Worm (Caenorhabditis elegans) whole organism, young adult: ENCODE measurements around the gene srw-77.

Source experiments
- mel-28 ChIP-seq: sonication (generic microtip); optimal IDR thresholded peaks from 2 replicates; lab custom pipeline; 2016; ENCODE audit warnings: borderline replicate concordance, mild to moderate bottlenecking, missing genetic modification characterization, missing compliant biosample characterization
- snpc-1.1 ChIP-seq: sonication (generic microtip); optimal IDR thresholded peaks from 2 replicates; lab custom pipeline; 2017; ENCODE audit warnings: missing genetic modification characterization, mild to moderate bottlenecking, missing compliant biosample characterization, antibody characterized with exemption, moderate library complexity, missing genotype, missing genetic modification reagents; ENCODE audit not compliant: insufficient read depth
- unc-130 ChIP-seq: sonication (generic microtip); optimal IDR thresholded peaks from 2 replicates; lab custom pipeline; 2016; ENCODE audit warnings: missing genetic modification reagents, missing genetic modification characterization, missing compliant biosample characterization

ce11 chrV:16622754-16623261 is 20.6 kb downstream of the srw-77 start, which contains the start of gene Y70C5A.2:
- TF ChIP-seq snpc-1.1 (tag; lab: Kevin White, UChicago) = no peak
- TF ChIP-seq unc-130 = no peak
- no peak for TF ChIP-seq mel-28 (tag; lab: Kevin White, UChicago)
